Fruit fly (Drosophila melanogaster): ENCODE results near the gene CG14629.

The CG14629 gene

DNA sequence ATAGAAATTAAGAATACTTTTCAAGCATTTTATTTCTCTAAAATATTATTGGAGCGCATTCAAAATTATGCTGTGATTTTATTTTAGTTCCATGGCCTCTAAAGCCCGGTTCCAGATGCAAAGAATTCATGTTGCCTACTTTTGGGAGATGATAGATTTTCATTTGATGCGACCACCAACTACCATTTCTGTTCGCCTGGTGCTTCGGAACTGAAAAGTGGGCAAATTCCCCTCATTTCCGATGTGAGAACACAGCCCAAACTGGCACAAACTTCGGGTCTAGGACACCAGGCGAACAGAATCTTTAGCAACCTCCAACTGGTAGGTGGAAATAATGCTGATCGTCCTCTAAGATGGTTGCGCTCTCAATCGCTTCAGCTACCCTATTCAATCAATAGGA lies 11.8 kb downstream of the CG14629 start:
- TF ChIP-seq CG12768 (GFP tag; optimal IDR thresholded peaks at IDR 0.05) (no peak), kay (GFP tag; ENCODE audit: borderline replicate concordance) (peak; percentile 4)

DNA sequence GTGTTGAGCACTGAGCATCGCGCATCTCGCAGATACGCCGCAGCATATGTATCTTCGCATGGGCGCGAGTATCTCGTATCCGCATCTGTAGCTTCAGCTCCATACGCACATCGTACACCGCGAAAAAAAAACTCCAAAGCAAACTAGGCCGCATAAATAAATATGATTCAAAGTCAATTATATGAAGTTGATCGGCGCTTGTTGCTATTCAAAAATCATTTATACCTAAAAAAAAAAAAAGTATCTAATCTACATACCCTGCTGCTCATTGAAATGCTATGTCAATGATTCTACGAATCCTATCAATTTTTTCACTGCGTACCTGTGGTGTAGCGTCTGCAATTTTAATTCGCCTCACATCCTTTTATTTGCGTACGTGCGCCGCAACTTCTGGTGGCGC lies 29.4 kb downstream of the CG14629 start:
- no peak for TF ChIP-seq Mnt (GFP tag; optimal IDR thresholded peaks at IDR 0.05)
- TF ChIP-seq CG11617 (GFP tag; optimal IDR thresholded peaks at IDR 0.05) = no peak
- no peak for TF ChIP-seq pad (GFP tag; optimal IDR thresholded peaks at IDR 0.05)
- TF ChIP-seq kay (GFP tag; ENCODE audit: borderline replicate concordance) = no peak
- no peak for TF ChIP-seq CG14711 (tag; optimal IDR thresholded peaks at IDR 0.05)
- no peak for TF ChIP-seq CG7045 (GFP tag; optimal IDR thresholded peaks at IDR 0.05)
- TF ChIP-seq cic (GFP tag; optimal IDR thresholded peaks at IDR 0.05) = no peak
- TF ChIP-seq CG1620 (GFP tag; optimal IDR thresholded peaks at IDR 0.05) = no peak
- no peak for TF ChIP-seq cnc (optimal IDR thresholded peaks at IDR 0.05)
- TF ChIP-seq Hr96 (GFP tag; optimal IDR thresholded peaks at IDR 0.05) = no peak
- TF ChIP-seq CG33017 (tag; optimal IDR thresholded peaks at IDR 0.05) = no peak
- no peak for TF ChIP-seq CG7101 (tag; optimal IDR thresholded peaks at IDR 0.05)

DNA sequence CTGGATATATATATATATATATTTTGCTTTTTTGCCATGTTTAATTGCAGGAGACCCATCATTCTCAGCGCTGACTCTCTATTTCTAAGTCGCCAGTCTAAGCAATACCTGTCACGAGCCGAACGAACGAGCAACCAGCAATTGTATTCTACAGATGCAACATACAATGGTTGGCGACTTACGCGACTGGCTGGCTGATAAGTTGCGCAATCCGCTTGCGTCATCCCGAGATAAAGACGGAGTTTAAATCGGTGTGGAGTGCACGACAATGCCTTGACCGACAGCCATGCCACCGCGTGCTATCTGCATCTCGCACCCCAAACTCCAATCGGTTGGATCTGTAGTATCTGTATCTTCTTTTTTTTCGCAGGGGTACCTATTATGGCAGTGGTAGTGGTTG lies 31.1 kb downstream of the CG14629 start:
- TF ChIP-seq CG7045 (GFP tag; optimal IDR thresholded peaks at IDR 0.05) (no peak), CG11617 (GFP tag; optimal IDR thresholded peaks at IDR 0.05) (no peak), Hr96 (GFP tag; optimal IDR thresholded peaks at IDR 0.05) (no peak), Mnt (GFP tag; optimal IDR thresholded peaks at IDR 0.05) (no peak), tj (GFP tag; optimal IDR thresholded peaks at IDR 0.05) (no peak), Clk (GFP tag; optimal IDR thresholded peaks at IDR 0.05) (no peak), Crg-1 (GFP tag; optimal IDR thresholded peaks at IDR 0.05) (no peak)

DNA sequence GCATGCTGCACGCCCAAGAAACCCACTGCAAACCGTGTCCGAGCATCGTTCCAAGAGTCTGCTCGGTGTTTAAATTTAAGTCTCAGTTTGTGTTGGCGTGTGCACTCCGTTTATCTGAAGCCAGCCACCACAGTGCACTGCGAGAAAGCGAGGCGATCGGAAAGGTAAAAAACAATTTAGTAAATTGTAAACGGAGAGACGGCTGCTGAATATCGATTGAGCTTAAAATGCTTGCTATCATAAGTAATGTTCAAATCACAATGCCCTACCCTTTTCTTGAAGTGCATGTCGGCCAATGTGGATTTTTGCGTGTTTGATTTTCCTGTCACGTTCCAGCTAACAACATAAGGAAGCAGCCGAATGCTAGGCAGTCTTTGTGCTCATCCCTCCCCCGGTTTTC lies 31.8 kb downstream of the CG14629 start:
- TF ChIP-seq toe (GFP tag; optimal IDR thresholded peaks at IDR 0.05) (no peak), CG7101 (tag; optimal IDR thresholded peaks at IDR 0.05) (no peak), cnc (optimal IDR thresholded peaks at IDR 0.05) (no peak), bab1 (GFP tag; optimal IDR thresholded peaks at IDR 0.05) (no peak), Crg-1 (GFP tag; optimal IDR thresholded peaks at IDR 0.05) (no peak), ovo (GFP tag; optimal IDR thresholded peaks at IDR 0.05) (no peak)

DNA sequence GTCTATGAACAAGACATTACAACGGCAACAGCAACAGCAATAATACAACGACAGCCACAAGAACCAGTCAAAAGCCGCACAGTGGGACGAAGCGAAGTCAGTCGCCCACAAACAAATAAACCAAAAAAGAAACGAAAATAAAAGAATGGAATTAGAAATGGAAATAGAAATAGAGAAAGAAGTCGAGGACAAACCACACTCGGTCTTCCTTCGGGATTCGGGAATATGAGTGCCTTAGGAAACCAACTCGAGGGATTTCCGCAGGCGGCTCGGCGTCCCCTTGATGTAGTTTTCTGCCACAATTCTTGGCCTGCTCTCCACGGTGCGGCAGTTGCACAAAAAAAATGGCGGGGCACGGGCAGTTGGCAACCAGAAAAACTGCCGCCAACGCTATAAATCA lies 39.1 kb downstream of the CG14629 start:
- TF ChIP-seq cnc (optimal IDR thresholded peaks at IDR 0.05) (no peak), Clk (GFP tag; optimal IDR thresholded peaks at IDR 0.05) (no peak), tj (GFP tag; optimal IDR thresholded peaks at IDR 0.05) (no peak), CG7045 (GFP tag; optimal IDR thresholded peaks at IDR 0.05) (no peak), CG12768 (GFP tag; optimal IDR thresholded peaks at IDR 0.05) (no peak), CG11617 (GFP tag; optimal IDR thresholded peaks at IDR 0.05) (no peak), bab1 (GFP tag; optimal IDR thresholded peaks at IDR 0.05) (no peak), CG14711 (tag; optimal IDR thresholded peaks at IDR 0.05) (no peak), ovo (GFP tag; optimal IDR thresholded peaks at IDR 0.05) (no peak)

DNA sequence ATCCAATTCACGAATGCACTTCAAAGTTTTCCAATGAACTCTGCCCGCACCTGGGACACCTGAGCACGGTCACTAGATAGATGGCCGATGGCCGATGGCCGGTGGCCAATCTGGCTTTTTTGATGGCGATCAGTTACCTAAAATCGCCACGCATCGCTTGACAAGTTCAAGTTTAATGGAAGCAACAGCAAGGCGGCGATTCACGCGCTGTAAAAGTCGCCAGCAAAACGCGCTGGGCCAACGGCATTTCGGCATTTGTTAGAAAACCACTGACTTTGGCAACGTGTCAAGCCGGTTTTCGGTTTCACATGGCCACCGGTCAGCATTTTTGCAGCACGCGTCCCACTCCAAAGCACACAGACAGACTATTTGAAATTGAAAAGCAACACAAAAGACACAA lies 43.0 kb downstream of the CG14629 start:
- no peak for TF ChIP-seq toe (GFP tag; optimal IDR thresholded peaks at IDR 0.05)
- no peak for TF ChIP-seq Clk (GFP tag; optimal IDR thresholded peaks at IDR 0.05)
- no peak for TF ChIP-seq cic (GFP tag; optimal IDR thresholded peaks at IDR 0.05)
- TF ChIP-seq cnc (optimal IDR thresholded peaks at IDR 0.05) = no peak
- TF ChIP-seq CG7101 (tag; optimal IDR thresholded peaks at IDR 0.05) = no peak
- TF ChIP-seq CG33017 (tag; optimal IDR thresholded peaks at IDR 0.05) = no peak
- TF ChIP-seq CG12768 (GFP tag; optimal IDR thresholded peaks at IDR 0.05) = no peak
- TF ChIP-seq bab1 (GFP tag; optimal IDR thresholded peaks at IDR 0.05) = no peak
- no peak for TF ChIP-seq Hr96 (GFP tag; optimal IDR thresholded peaks at IDR 0.05)
- TF ChIP-seq ovo (GFP tag; optimal IDR thresholded peaks at IDR 0.05) = no peak
- no peak for TF ChIP-seq Crg-1 (GFP tag; optimal IDR thresholded peaks at IDR 0.05)
- TF ChIP-seq Mnt (GFP tag; optimal IDR thresholded peaks at IDR 0.05) = no peak
- no peak for TF ChIP-seq CG7045 (GFP tag; optimal IDR thresholded peaks at IDR 0.05)
- no peak for TF ChIP-seq CG5204 (GFP tag; optimal IDR thresholded peaks at IDR 0.05)
- no peak for TF ChIP-seq CG11617 (GFP tag; optimal IDR thresholded peaks at IDR 0.05)
- TF ChIP-seq pad (GFP tag; optimal IDR thresholded peaks at IDR 0.05) = no peak
- TF ChIP-seq kay (GFP tag; ENCODE audit: borderline replicate concordance) = no peak
- no peak for TF ChIP-seq tj (GFP tag; optimal IDR thresholded peaks at IDR 0.05)
- TF ChIP-seq CG1620 (GFP tag; optimal IDR thresholded peaks at IDR 0.05) = no peak

DNA sequence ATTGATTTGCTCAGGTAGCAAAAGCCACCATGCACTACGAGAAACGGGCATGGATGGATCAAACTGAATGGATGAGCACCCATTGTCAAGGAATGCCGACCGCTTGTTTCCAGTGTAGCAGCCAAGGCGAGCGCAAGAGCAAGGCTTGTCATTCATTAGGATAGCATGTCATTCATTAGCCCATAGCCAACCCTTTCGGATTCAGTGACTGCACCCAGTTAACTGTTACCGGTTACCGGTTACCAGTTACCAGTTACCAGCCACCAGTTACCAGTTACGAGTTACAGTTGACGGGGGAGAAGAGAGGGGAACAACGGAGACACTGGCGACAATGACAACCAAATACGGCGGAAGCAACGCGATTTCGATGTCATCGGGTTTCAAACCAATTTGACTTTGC lies 48.3 kb downstream of the CG14629 start:
- no peak for TF ChIP-seq kay (GFP tag; ENCODE audit: borderline replicate concordance)
- no peak for TF ChIP-seq Mnt (GFP tag; optimal IDR thresholded peaks at IDR 0.05)
- TF ChIP-seq Hr96 (GFP tag; optimal IDR thresholded peaks at IDR 0.05) = no peak
- TF ChIP-seq CG7101 (tag; optimal IDR thresholded peaks at IDR 0.05) = no peak
- TF ChIP-seq CG14711 (tag; optimal IDR thresholded peaks at IDR 0.05) = no peak
- no peak for TF ChIP-seq cic (GFP tag; optimal IDR thresholded peaks at IDR 0.05)
- no peak for TF ChIP-seq ovo (GFP tag; optimal IDR thresholded peaks at IDR 0.05)
